Worm (Caenorhabditis elegans) whole organism, early embryonic: Measurements from ENCODE around the gene nhr-53.

Source experiments
- B0310.2 ChIP-seq: sonication (generic microtip); optimal IDR thresholded peaks from 2 replicates; lab custom pipeline; 2016; ENCODE audit warnings: mild to moderate bottlenecking, missing genetic modification characterization, missing compliant biosample characterization
- F13C5.2 ChIP-seq: sonication (generic microtip); optimal IDR thresholded peaks from 2 replicates; lab custom pipeline; 2017; ENCODE audit warnings: mild to moderate bottlenecking, missing genetic modification characterization, inconsistent platforms, missing compliant biosample characterization
- aly-1 ChIP-seq: sonication (generic microtip); optimal IDR thresholded peaks from 2 replicates; lab custom pipeline; 2016; ENCODE audit warnings: missing genetic modification characterization, missing compliant biosample characterization
- ama-1 ChIP-seq: fragments of 150-350 bp; optimal IDR thresholded peaks from 2 replicates; lab custom pipeline; 2014
- ceh-13 ChIP-seq: fragments of 200-800 bp; sonication (Bioruptor generic); optimal IDR thresholded peaks from 2 replicates; lab custom pipeline; 2018; ENCODE audit warnings: mild to moderate bottlenecking, missing genetic modification characterization, missing compliant biosample characterization
- ceh-36 ChIP-seq: sonication (generic microtip); optimal IDR thresholded peaks from 2 replicates; lab custom pipeline; 2016; ENCODE audit warnings: missing genetic modification characterization, inconsistent platforms, missing compliant biosample characterization
- ets-7 ChIP-seq: sonication (generic microtip); optimal IDR thresholded peaks from 2 replicates; lab custom pipeline; 2016; ENCODE audit warnings: missing genotype, missing genetic modification characterization, missing compliant biosample characterization
- flt-1 ChIP-seq: fragments of 200-800 bp; sonication (Bioruptor generic); IDR thresholded peaks from 2 replicates; pipeline ENCODE4 v1.3.6; 2022; ENCODE audit warnings: missing genetic modification characterization, missing compliant biosample characterization
- hmbx-1 ChIP-seq: sonication (generic microtip); optimal IDR thresholded peaks from 2 replicates; lab custom pipeline; 2016; ENCODE audit warnings: mild to moderate bottlenecking, missing genetic modification characterization, missing compliant biosample characterization
- hmg-4 ChIP-seq: fragments of 200-800 bp; sonication (Bioruptor generic); optimal IDR thresholded peaks from 2 replicates; lab custom pipeline; 2018; ENCODE audit warnings: mild to moderate bottlenecking, missing genetic modification characterization, missing compliant biosample characterization
- hnd-1 ChIP-seq: sonication (generic microtip); optimal IDR thresholded peaks from 2 replicates; lab custom pipeline; 2016; ENCODE audit warnings: missing genetic modification characterization, missing compliant biosample characterization
- pes-1 ChIP-seq: fragments of 200-800 bp; sonication (Bioruptor generic); IDR thresholded peaks from 2 replicates; pipeline ENCODE4 v1.3.6; 2022; ENCODE audit warnings: missing genetic modification reagents, missing genetic modification characterization, missing compliant biosample characterization
- scrt-1 ChIP-seq: fragments of 200-800 bp; sonication (Bioruptor generic); IDR thresholded peaks from 2 replicates; pipeline ENCODE4 v1.3.6; 2022; ENCODE audit warnings: missing genetic modification characterization, missing compliant biosample characterization
- sea-1 ChIP-seq: fragments of 200-800 bp; sonication (Bioruptor generic); conservative IDR thresholded peaks from 2 replicates; pipeline ENCODE4 v1.3.6; 2022; ENCODE audit warnings: missing genetic modification characterization, missing compliant biosample characterization
- tbx-11 ChIP-seq: fragments of 200-800 bp; sonication (Bioruptor generic); IDR thresholded peaks from 2 replicates; pipeline ENCODE4 v1.3.6; 2022; ENCODE audit warnings: missing genetic modification characterization, missing compliant biosample characterization
- tbx-37 ChIP-seq: fragments of 200-800 bp; sonication (Bioruptor generic); conservative IDR thresholded peaks from 2 replicates; pipeline ENCODE4 v1.3.6; 2022; ENCODE audit warnings: missing genetic modification reagents, missing genetic modification characterization, missing compliant biosample characterization
- tra-4 ChIP-seq: sonication (generic microtip); optimal IDR thresholded peaks from 2 replicates; lab custom pipeline; 2017; ENCODE audit warnings: missing genetic modification characterization, missing compliant biosample characterization

nhr-53 gene

ce11 chrV:15732209-15732608 lies 30.0 kb upstream of the nhr-53 start, which contains the start of gene str-38:
Gene str-38 (minus strand): TSS chrV:15732309.
- TF ChIP-seq hmbx-1 (tag; lab: Kevin White, UChicago) (no peak), ceh-13 (GFP tag; lab: Kevin White, UChicago) (no peak), hmg-4 (GFP tag; lab: Kevin White, UChicago) (no peak), tbx-37 (GFP tag; lab: Robert Waterston, UW) (no peak), ets-7 (no peak), pes-1 (GFP tag; lab: Robert Waterston, UW) (no peak), ceh-36 (tag; lab: Kevin White, UChicago) (no peak), aly-1 (tag; lab: Kevin White, UChicago) (no peak), B0310.2 (tag; lab: Kevin White, UChicago) (no peak), sea-1 (GFP tag; lab: Robert Waterston, UW) (no peak), flt-1 (GFP tag; lab: Robert Waterston, UW) (no peak), scrt-1 (GFP tag; lab: Robert Waterston, UW) (no peak), ama-1 (lab: Kevin White, UChicago) (no peak), hnd-1 (no peak), tbx-11 (GFP tag; lab: Robert Waterston, UW) (no peak), tra-4 (no peak), F13C5.2 (tag; lab: Kevin White, UChicago) (no peak)

- TF ChIP-seq ceh-36 (tag; lab: Kevin White, UChicago) (no peak), aly-1 (tag; lab: Kevin White, UChicago) (no peak), scrt-1 (GFP tag; lab: Robert Waterston, UW) (no peak), hmbx-1 (tag; lab: Kevin White, UChicago) (no peak), flt-1 (GFP tag; lab: Robert Waterston, UW) (no peak), hnd-1 (no peak), tbx-37 (GFP tag; lab: Robert Waterston, UW) (no peak), ceh-13 (GFP tag; lab: Kevin White, UChicago) (no peak)
Measured at ce11 chrV:15730459-15730858, 28.3 kb upstream of the nhr-53 start, which contains the start of gene Y6E2A.10. Gene Y6E2A.10 (minus strand): TSS chrV:15730559.

- TF ChIP-seq hmbx-1 (tag; lab: Kevin White, UChicago) (no peak), tra-4 (no peak), hnd-1 (no peak), hmg-4 (GFP tag; lab: Kevin White, UChicago) (no peak), sea-1 (GFP tag; lab: Robert Waterston, UW) (no peak)
Measured at ce11 chrV:15726610-15727009, 24.4 kb upstream of the nhr-53 start, which contains the start of the genes irld-57 and sfxn-1.3. Gene irld-57 (minus strand): TSS chrV:15726710. Gene sfxn-1.3 (plus strand): TSS chrV:15726841.

- TF ChIP-seq tra-4 = no peak
- no peak for TF ChIP-seq hmbx-1 (tag; lab: Kevin White, UChicago)
- no peak for TF ChIP-seq tbx-37 (GFP tag; lab: Robert Waterston, UW)
- TF ChIP-seq ama-1 (lab: Kevin White, UChicago) = no peak
- TF ChIP-seq hnd-1 = no peak
- TF ChIP-seq ets-7 = no peak
- no peak for TF ChIP-seq scrt-1 (GFP tag; lab: Robert Waterston, UW)
Measured at ce11 chrV:15721888-15722287, 19.7 kb upstream of the nhr-53 start, which contains the start of gene srh-140. Gene srh-140 (plus strand): TSS chrV:15722188.

- TF ChIP-seq B0310.2 (tag; lab: Kevin White, UChicago) (no peak), ets-7 (no peak), hnd-1 (no peak), sea-1 (GFP tag; lab: Robert Waterston, UW) (no peak), scrt-1 (GFP tag; lab: Robert Waterston, UW) (no peak), hmg-4 (GFP tag; lab: Kevin White, UChicago) (no peak), ceh-13 (GFP tag; lab: Kevin White, UChicago) (no peak), aly-1 (tag; lab: Kevin White, UChicago) (no peak), tbx-37 (GFP tag; lab: Robert Waterston, UW) (no peak), flt-1 (GFP tag; lab: Robert Waterston, UW) (no peak), hmbx-1 (tag; lab: Kevin White, UChicago) (no peak), pes-1 (GFP tag; lab: Robert Waterston, UW) (no peak), ama-1 (lab: Kevin White, UChicago) (no peak), tbx-11 (GFP tag; lab: Robert Waterston, UW) (no peak), F13C5.2 (tag; lab: Kevin White, UChicago) (no peak), tra-4 (no peak)
Measured at ce11 chrV:15721431-15721830, 19.3 kb upstream of the nhr-53 start.

ce11 chrV:15719570-15719969 lies 17.4 kb upstream of the nhr-53 start, which contains the start of gene Y6E2A.7:
Gene Y6E2A.7 (plus strand): TSS chrV:15719870.
- TF ChIP-seq tbx-37 (GFP tag; lab: Robert Waterston, UW) (no peak), F13C5.2 (tag; lab: Kevin White, UChicago) (no peak), flt-1 (GFP tag; lab: Robert Waterston, UW) (no peak), sea-1 (GFP tag; lab: Robert Waterston, UW) (no peak), ama-1 (lab: Kevin White, UChicago) (no peak), B0310.2 (tag; lab: Kevin White, UChicago) (no peak), ets-7 (no peak), aly-1 (tag; lab: Kevin White, UChicago) (no peak), scrt-1 (GFP tag; lab: Robert Waterston, UW) (no peak), hmbx-1 (tag; lab: Kevin White, UChicago) (no peak), ceh-13 (GFP tag; lab: Kevin White, UChicago) (no peak), hnd-1 (no peak)

ce11 chrV:15718562-15718961 lies 16.4 kb upstream of the nhr-53 start, which contains the start of gene Y6E2A.5:
Gene Y6E2A.5 (minus strand): TSS chrV:15718662.
- no peak for TF ChIP-seq ceh-36 (tag; lab: Kevin White, UChicago)
- no peak for TF ChIP-seq ets-7
- no peak for TF ChIP-seq tbx-11 (GFP tag; lab: Robert Waterston, UW)
- TF ChIP-seq pes-1 (GFP tag; lab: Robert Waterston, UW) = no peak
- TF ChIP-seq scrt-1 (GFP tag; lab: Robert Waterston, UW) = no peak
- TF ChIP-seq hmg-4 (GFP tag; lab: Kevin White, UChicago) = no peak
- TF ChIP-seq F13C5.2 (tag; lab: Kevin White, UChicago) = no peak
- TF ChIP-seq aly-1 (tag; lab: Kevin White, UChicago) = no peak
- no peak for TF ChIP-seq B0310.2 (tag; lab: Kevin White, UChicago)
- no peak for TF ChIP-seq ceh-13 (GFP tag; lab: Kevin White, UChicago)
- TF ChIP-seq ama-1 (lab: Kevin White, UChicago) = no peak
